Worm (Caenorhabditis elegans) whole organism, L1 larva: Measurements from ENCODE around the gene nphp-4.
A peak's percentile ranks its signal among the peaks of the same experiment; 100 is the strongest.

Experiments
- C16A3.4 ChIP-seq: fragments of 150-350 bp; optimal IDR thresholded peaks from 2 replicates; lab custom pipeline; 2014; ENCODE audit warnings: missing biosample characterization, missing genetic modification characterization
- aha-1 ChIP-seq: fragments of 150-350 bp; optimal IDR thresholded peaks from 2 replicates; lab custom pipeline; 2014; ENCODE audit warnings: missing biosample characterization, missing genetic modification characterization
- aly-2 ChIP-seq: fragments of 150-350 bp; optimal IDR thresholded peaks from 2 replicates; lab custom pipeline; 2014; ENCODE audit warnings: missing biosample characterization, missing genetic modification characterization
- ama-1 ChIP-seq: fragments of 150-350 bp; optimal IDR thresholded peaks from 2 replicates; lab custom pipeline; 2014
- ceh-90 ChIP-seq: sonication (generic microtip); optimal IDR thresholded peaks from 2 replicates; lab custom pipeline; 2016; ENCODE audit warnings: missing genetic modification characterization, missing compliant biosample characterization
- efl-1 ChIP-seq, 4 experiments: fragments of 150-350 bp; optimal IDR thresholded peaks in 3 of 4; peaks in 1 of 4; 1 replicate in 1 of 4; 2 replicates in 3 of 4; lab custom pipeline; 2014; ENCODE audit warnings: missing biosample characterization in 2 of 4, missing genetic modification characterization in 2 of 4, missing genetic modification reagents in 2 of 4
- egl-13 ChIP-seq: sonication (generic microtip); optimal IDR thresholded peaks from 2 replicates; lab custom pipeline; 2016; ENCODE audit warnings: missing genotype, missing genetic modification reagents, missing genetic modification characterization, missing compliant biosample characterization
- elt-2 ChIP-seq: sonication (generic microtip); optimal IDR thresholded peaks from 2 replicates; lab custom pipeline; 2016; ENCODE audit warnings: missing genetic modification characterization, mild to moderate bottlenecking, inconsistent platforms, missing compliant biosample characterization, missing genetic modification reagents
- elt-3 ChIP-seq, 6 experiments: fragments of 150-350 bp in 1 of 6; sonication (generic microtip); optimal IDR thresholded peaks; 2 replicates each; lab custom pipeline; 2017 to 2018; ENCODE audit warnings: missing biosample characterization in 6 of 6, missing genetic modification characterization in 6 of 6, inconsistent platforms in 1 of 6
- ets-5 ChIP-seq: fragments of 200-800 bp; sonication (Bioruptor generic); IDR thresholded peaks from 2 replicates; pipeline ENCODE4 v1.3.6; 2022; ENCODE audit warnings: missing genetic modification characterization, missing compliant biosample characterization
- fkh-8 ChIP-seq: sonication (generic microtip); optimal IDR thresholded peaks from 2 replicates; lab custom pipeline; 2016; ENCODE audit warnings: mild to moderate bottlenecking, missing genetic modification characterization, missing compliant biosample characterization
- fos-1 ChIP-seq: fragments of 150-350 bp; optimal IDR thresholded peaks from 2 replicates; lab custom pipeline; 2014; ENCODE audit warnings: missing biosample characterization, missing genetic modification characterization
- irx-1 ChIP-seq: sonication (generic microtip); optimal IDR thresholded peaks from 2 replicates; lab custom pipeline; 2016; ENCODE audit warnings: missing genetic modification characterization, missing compliant biosample characterization
- isw-1 ChIP-seq: fragments of 200-800 bp; sonication (Bioruptor generic); IDR thresholded peaks from 2 replicates; pipeline ENCODE4 v1.3.6; 2022; ENCODE audit warnings: missing genetic modification characterization, missing compliant biosample characterization
- jun-1 ChIP-seq: fragments of 150-350 bp; optimal IDR thresholded peaks from 2 replicates; lab custom pipeline; 2014; ENCODE audit warnings: missing biosample characterization, missing genetic modification reagents, missing genetic modification characterization
- lin-14 ChIP-seq: fragments of 200-800 bp; sonication (Bioruptor generic); optimal IDR thresholded peaks from 2 replicates; lab custom pipeline; 2018; ENCODE audit warnings: mild to moderate bottlenecking, missing genetic modification characterization, moderate library complexity, missing compliant biosample characterization
- lin-15B ChIP-seq: fragments of 150-350 bp; sonication (generic microtip); optimal IDR thresholded peaks from 3 replicates; lab custom pipeline; 2014; ENCODE audit warnings: missing biosample characterization, missing genetic modification characterization
- lin-35 ChIP-seq, 2 experiments: fragments of 150-350 bp; optimal IDR thresholded peaks; 2 replicates each; lab custom pipeline; 2014; ENCODE audit warnings: missing biosample characterization in 2 of 2, missing genetic modification characterization in 2 of 2, missing genetic modification reagents in 2 of 2
- lin-39 ChIP-seq: fragments of 150-350 bp; optimal IDR thresholded peaks from 2 replicates; lab custom pipeline; 2014; ENCODE audit warnings: missing biosample characterization, missing genetic modification reagents, missing genetic modification characterization
- mdl-1 ChIP-seq, 2 experiments: fragments of 150-350 bp; optimal IDR thresholded peaks; 2 replicates each; lab custom pipeline; 2014 to 2017; ENCODE audit warnings: missing biosample characterization in 2 of 2, missing genetic modification characterization in 2 of 2, inconsistent platforms in 1 of 2
- nhr-11 ChIP-seq: fragments of 150-350 bp; optimal IDR thresholded peaks from 2 replicates; lab custom pipeline; 2014; ENCODE audit warnings: missing biosample characterization, missing genetic modification characterization
- nhr-19 ChIP-seq: fragments of 200-800 bp; sonication (Bioruptor generic); conservative IDR thresholded peaks from 2 replicates; pipeline ENCODE4 v1.3.6; 2022; ENCODE audit warnings: missing genetic modification characterization, missing compliant biosample characterization
- nhr-20 ChIP-seq: sonication (generic microtip); optimal IDR thresholded peaks from 2 replicates; lab custom pipeline; 2016; ENCODE audit warnings: mild to moderate bottlenecking, missing genetic modification characterization, missing compliant biosample characterization
- nhr-28 ChIP-seq: fragments of 150-350 bp; optimal IDR thresholded peaks from 2 replicates; lab custom pipeline; 2014; ENCODE audit warnings: missing biosample characterization, missing genetic modification characterization
- nhr-71 ChIP-seq: sonication (generic microtip); optimal IDR thresholded peaks from 2 replicates; lab custom pipeline; 2016; ENCODE audit warnings: mild to moderate bottlenecking, missing genetic modification characterization, moderate library complexity, missing compliant biosample characterization
- nhr-76 ChIP-seq: sonication (generic microtip); optimal IDR thresholded peaks from 2 replicates; lab custom pipeline; 2017; ENCODE audit warnings: missing biosample characterization, missing genetic modification characterization
- nhr-84 ChIP-seq: sonication (generic microtip); optimal IDR thresholded peaks from 2 replicates; lab custom pipeline; 2017; ENCODE audit warnings: missing biosample characterization, missing genetic modification characterization
- nhr-85 ChIP-seq: sonication (generic microtip); peaks from one replicate; lab custom pipeline; 2016; ENCODE audit warnings: missing genetic modification characterization, inconsistent platforms, missing compliant biosample characterization
- pag-3 ChIP-seq: sonication (generic microtip); optimal IDR thresholded peaks from 2 replicates; lab custom pipeline; 2017; ENCODE audit warnings: missing genetic modification characterization, mild to moderate bottlenecking, missing compliant biosample characterization, antibody characterized with exemption, borderline replicate concordance; ENCODE audit not compliant: insufficient read depth
- pax-3 ChIP-seq: fragments of 200-800 bp; sonication (Bioruptor generic); optimal IDR thresholded peaks from 2 replicates; lab custom pipeline; 2018; ENCODE audit warnings: mild to moderate bottlenecking, missing genetic modification characterization, moderate library complexity, missing compliant biosample characterization
- rnt-1 ChIP-seq: sonication (generic microtip); optimal IDR thresholded peaks from 2 replicates; lab custom pipeline; 2016; ENCODE audit warnings: mild to moderate bottlenecking, missing genetic modification characterization, moderate library complexity, missing compliant biosample characterization
- snpc-4 ChIP-seq: fragments of 150-350 bp; optimal IDR thresholded peaks from 2 replicates; lab custom pipeline; 2014; ENCODE audit warnings: missing biosample characterization, missing genetic modification characterization
- sox-4 ChIP-seq: sonication (generic microtip); optimal IDR thresholded peaks from 2 replicates; lab custom pipeline; 2016; ENCODE audit warnings: missing genetic modification characterization, missing compliant biosample characterization
- sptf-1 ChIP-seq: fragments of 150-350 bp; optimal IDR thresholded peaks from 2 replicates; lab custom pipeline; 2014; ENCODE audit warnings: missing biosample characterization, missing genetic modification characterization
- sup-37 ChIP-seq: fragments of 200-800 bp; sonication (Bioruptor generic); optimal IDR thresholded peaks from 2 replicates; lab custom pipeline; 2018; ENCODE audit warnings: mild to moderate bottlenecking, missing genetic modification characterization, missing compliant biosample characterization
- tbx-2 ChIP-seq: sonication (generic microtip); optimal IDR thresholded peaks from 2 replicates; lab custom pipeline; 2016; ENCODE audit warnings: missing genetic modification characterization, missing compliant biosample characterization
- unc-130 ChIP-seq: fragments of 150-350 bp; optimal IDR thresholded peaks from 2 replicates; lab custom pipeline; 2017; ENCODE audit warnings: missing biosample characterization, missing genetic modification characterization, inconsistent platforms
- unc-98 ChIP-seq: fragments of 200-800 bp; sonication (Bioruptor generic); IDR thresholded peaks from 2 replicates; pipeline ENCODE4 v1.3.6; 2022; ENCODE audit warnings: missing genetic modification characterization, missing compliant biosample characterization
- vab-15 ChIP-seq: sonication (generic microtip); optimal IDR thresholded peaks from 2 replicates; lab custom pipeline; 2017; ENCODE audit warnings: missing genotype, mild to moderate bottlenecking, missing genetic modification characterization, missing compliant biosample characterization
- xbp-1 ChIP-seq: sonication (generic microtip); optimal IDR thresholded peaks from 2 replicates; lab custom pipeline; 2016; ENCODE audit warnings: missing genetic modification characterization, missing compliant biosample characterization
- zag-1 ChIP-seq: fragments of 150-350 bp; optimal IDR thresholded peaks from 2 replicates; lab custom pipeline; 2014; ENCODE audit warnings: missing biosample characterization, missing genetic modification characterization
- ztf-11 ChIP-seq, 2 experiments: sonication (generic microtip); optimal IDR thresholded peaks; 2 replicates each; lab custom pipeline; 2016 to 2017; ENCODE audit warnings: missing genetic modification characterization in 2 of 2, missing biosample characterization in 1 of 2, missing compliant biosample characterization in 1 of 2
- ztf-4 ChIP-seq: fragments of 150-350 bp; optimal IDR thresholded peaks from 2 replicates; lab custom pipeline; 2014; ENCODE audit warnings: missing biosample characterization, missing genetic modification characterization

nphp-4 gene

DNA sequence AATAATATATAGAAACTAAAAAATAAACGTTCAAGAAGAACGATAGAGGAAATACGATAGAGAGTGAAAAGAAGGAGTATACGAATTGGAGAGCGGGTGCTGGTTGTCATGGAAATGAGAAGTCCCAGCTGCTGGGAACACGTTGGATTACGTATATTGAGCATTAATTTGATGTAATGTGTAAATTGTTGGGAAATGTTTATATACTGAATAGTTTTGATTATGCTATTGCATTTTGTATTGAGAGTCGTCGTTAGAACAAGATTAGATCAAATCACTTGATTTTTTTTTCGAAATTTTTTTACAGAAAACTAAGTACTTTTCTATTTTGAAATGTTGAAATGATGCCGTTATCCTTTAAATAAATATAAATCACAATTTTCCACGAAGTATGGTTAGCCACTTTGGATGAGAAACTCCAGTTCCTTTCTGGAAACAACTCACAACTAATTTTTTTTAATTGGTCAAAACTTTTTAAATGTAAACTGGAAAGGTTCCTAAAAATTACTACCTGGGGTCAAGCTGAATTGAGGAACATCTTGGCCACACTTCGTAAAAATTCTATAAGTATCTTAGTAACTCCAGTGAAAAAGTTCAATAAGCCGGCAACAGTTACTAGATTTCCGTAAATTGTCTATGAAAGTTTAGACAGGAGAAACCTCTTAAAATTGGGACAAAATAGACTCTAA, at the start of gene nphp-4:
TSS of gene nphp-4 (minus strand) at position 51 of the 689 bp plus-strand sequence.
- TF ChIP-seq efl-1 (optimal IDR thresholded peaks at IDR 0.05; lab: Kevin White, UChicago), result no peak
- TF ChIP-seq efl-1 (GFP tag; optimal IDR thresholded peaks at IDR 0.05 in 1 of 2; lab: Kevin White, UChicago), result peak in 1 of 2 experiments; percentile 52
- no peak for TF ChIP-seq vab-15 (tag; lab: Kevin White, UChicago)

DNA sequence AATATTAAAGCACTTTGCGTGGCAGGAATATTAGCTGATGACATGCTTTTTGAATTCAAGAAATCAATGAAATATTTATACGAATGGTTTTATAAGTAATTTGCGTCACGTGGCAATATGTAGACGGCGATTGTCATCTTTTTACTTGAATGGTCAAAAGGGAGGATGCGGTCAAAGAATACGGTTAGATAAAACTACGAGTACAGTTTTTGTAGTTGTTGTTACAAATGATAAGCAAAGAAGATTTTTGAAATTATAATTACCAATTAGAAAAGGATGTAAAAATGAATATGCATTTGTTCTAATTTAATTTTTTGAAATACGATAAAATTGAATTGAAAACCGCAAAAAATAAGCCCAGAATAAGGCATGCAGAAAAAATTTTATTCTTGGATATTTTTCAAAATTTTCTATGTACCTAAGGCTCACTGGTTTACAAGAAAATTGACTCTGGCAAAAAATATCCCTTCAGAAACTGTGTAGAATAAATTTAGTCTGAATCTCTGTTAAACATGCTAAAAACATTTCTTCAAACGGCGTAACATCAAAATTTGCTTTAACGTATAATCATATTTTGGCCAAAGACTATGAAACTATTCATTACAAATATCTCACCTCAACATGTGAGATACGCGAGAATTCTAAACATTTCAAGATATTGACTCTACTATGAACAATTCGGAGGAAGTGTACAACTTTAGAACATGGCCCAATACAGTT, 47.8 kb upstream of the nphp-4 start, which contains the start of the genes sodh-2 and srx-76:
TSS of gene sodh-2 (minus strand) at position 101 of the 720 bp plus-strand sequence.
TSS of gene srx-76 (plus strand) at position 670 of the 720 bp plus-strand sequence.
- no peak for TF ChIP-seq efl-1 (optimal IDR thresholded peaks at IDR 0.05; lab: Kevin White, UChicago)
- peak in 1 of 2 experiments; percentile 47 for TF ChIP-seq efl-1 (GFP tag; optimal IDR thresholded peaks at IDR 0.05 in 1 of 2; lab: Kevin White, UChicago)
- TF ChIP-seq nhr-20 (tag; lab: Kevin White, UChicago), result peak; percentile 33
- TF ChIP-seq lin-35 (GFP tag; optimal IDR thresholded peaks at IDR 0.05; lab: Kevin White, UChicago), result peak in 1 of 2 experiments; percentile 1
- no peak for TF ChIP-seq xbp-1 (tag; lab: Kevin White, UChicago)

DNA sequence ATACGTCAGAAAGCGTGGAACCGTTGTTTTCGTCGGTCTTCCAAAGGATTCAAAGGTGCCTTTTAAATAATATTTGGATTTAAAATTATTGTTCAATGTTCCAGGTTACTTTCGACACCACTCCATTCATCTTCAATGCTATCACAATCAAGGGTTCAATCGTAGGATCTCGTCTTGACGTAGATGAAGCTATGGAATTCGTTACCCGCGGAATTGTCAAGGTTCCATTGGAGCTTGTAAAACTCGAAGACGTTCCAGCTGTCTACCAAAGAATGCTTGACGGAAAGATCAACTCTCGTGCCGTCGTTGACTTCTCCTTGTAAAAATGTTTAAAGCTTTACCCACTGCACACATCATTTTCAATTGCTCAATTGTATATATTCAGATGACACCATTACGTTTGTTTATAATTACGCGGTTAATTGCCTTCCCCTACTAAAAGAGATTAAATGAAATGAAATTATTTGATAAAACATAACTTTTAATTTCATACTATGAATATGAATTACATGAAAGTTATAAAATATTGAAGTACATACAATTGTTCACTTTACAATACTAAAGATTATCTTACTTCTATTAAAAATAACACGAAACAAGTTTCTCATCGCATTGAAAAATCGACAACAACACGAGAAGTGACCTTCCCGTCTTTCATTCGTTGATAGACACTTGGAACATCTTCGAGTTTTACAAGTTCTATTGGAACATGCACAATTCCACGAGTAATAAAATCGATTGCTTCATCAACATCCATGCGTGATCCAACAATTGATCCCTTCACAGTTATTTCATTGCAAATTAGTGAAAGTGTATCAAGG, 45.8 kb upstream of the nphp-4 start:
- TF ChIP-seq aha-1 (tag; lab: Kevin White, UChicago) (no peak), ama-1 (lab: Kevin White, UChicago) (peak; percentile 94), pax-3 (peak; percentile 50), ztf-11 (tag; optimal IDR thresholded peaks at IDR 0.05; lab: Kevin White, UChicago) (no peak), C16A3.4 (peak; percentile 61), jun-1 (tag; lab: Kevin White, UChicago) (no peak), isw-1 (GFP tag; lab: Robert Waterston, UW) (no peak), ztf-4 (tag; lab: Kevin White, UChicago) (no peak), lin-39 (tag; lab: Kevin White, UChicago) (peak; percentile 40), elt-3 (tag; optimal IDR thresholded peaks at IDR 0.05; lab: Kevin White, UChicago) (peak in 1 of 6 experiments; percentile 3), elt-2 (no peak), nhr-19 (GFP tag; lab: Robert Waterston, UW) (peak; percentile 72), nhr-71 (peak; percentile 53), nhr-76 (tag; lab: Kevin White, UChicago) (no peak), ceh-90 (tag; lab: Kevin White, UChicago) (no peak), mdl-1 (tag; optimal IDR thresholded peaks at IDR 0.05; lab: Kevin White, UChicago) (no peak), unc-98 (no peak), fkh-8 (tag; lab: Kevin White, UChicago) (no peak), pag-3 (no peak), sup-37 (GFP tag; lab: Kevin White, UChicago) (no peak), snpc-4 (no peak), nhr-85 (tag; lab: Kevin White, UChicago) (peak; percentile 74), sox-4 (no peak), nhr-84 (tag; lab: Kevin White, UChicago) (no peak), efl-1 (optimal IDR thresholded peaks at IDR 0.05; lab: Kevin White, UChicago) (peak in 1 of 2 experiments; percentile 18), efl-1 (GFP tag; optimal IDR thresholded peaks at IDR 0.05 in 1 of 2; lab: Kevin White, UChicago) (peak in 1 of 2 experiments; percentile 93), ets-5 (GFP tag; lab: Robert Waterston, UW) (no peak), rnt-1 (tag; lab: Kevin White, UChicago) (peak; percentile 83), nhr-11 (no peak), zag-1 (tag; lab: Kevin White, UChicago) (no peak), lin-35 (GFP tag; optimal IDR thresholded peaks at IDR 0.05; lab: Kevin White, UChicago) (peak in 1 of 2 experiments; percentile 50), sptf-1 (tag; lab: Kevin White, UChicago) (no peak), fos-1 (no peak), egl-13 (no peak), lin-14 (GFP tag; lab: Kevin White, UChicago) (peak; percentile 62), lin-15B (tag; lab: Kevin White, UChicago) (no peak), nhr-28 (tag; lab: Kevin White, UChicago) (no peak), tbx-2 (tag; lab: Kevin White, UChicago) (peak; percentile 56), unc-130 (tag; lab: Kevin White, UChicago) (no peak), irx-1 (peak; percentile 51), aly-2 (tag; lab: Kevin White, UChicago) (peak; percentile 77)
